Worm (Caenorhabditis elegans) whole organism, L3 larva: ENCODE data around the gene R08D7.5.
A peak's percentile ranks its signal among the peaks of the same experiment; 100 is the strongest.

Source experiments
- daf-12 ChIP-seq: fragments of 150-350 bp; optimal IDR thresholded peaks from 2 replicates; lab custom pipeline; 2014; ENCODE audit warnings: missing biosample characterization, missing genetic modification reagents, missing genetic modification characterization
- pqm-1 ChIP-seq: fragments of 150-350 bp; optimal IDR thresholded peaks from 2 replicates; lab custom pipeline; 2017; ENCODE audit warnings: missing biosample characterization, missing genetic modification characterization, inconsistent platforms

DNA sequence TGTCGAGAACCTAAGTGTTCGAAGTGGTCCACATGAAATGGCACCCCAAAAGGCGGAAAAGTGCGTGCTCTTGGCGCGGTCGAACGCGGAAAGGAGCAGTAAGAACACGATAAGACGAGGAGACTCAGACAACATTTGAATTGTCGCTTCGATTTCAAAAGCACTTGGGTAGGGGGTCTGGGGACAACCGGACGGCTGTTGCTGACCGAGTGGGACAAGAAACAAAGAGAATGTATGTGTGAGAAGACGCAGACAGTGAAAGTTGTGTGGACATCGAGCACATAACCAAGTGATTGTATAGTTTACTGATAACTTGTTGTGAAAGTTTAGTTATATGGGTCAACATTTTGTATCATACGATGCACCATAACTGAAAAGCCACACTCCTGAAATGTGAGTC, 33.3 kb downstream of the R08D7.5 start:
- TF ChIP-seq pqm-1 (peak; percentile 53), daf-12 (tag; lab: Kevin White, UChicago) (no peak)
